Worm (Caenorhabditis elegans) whole organism, L4 larva: ENCODE data around the gene Y66D12A.30.

ENCODE experiments used
- F44E2.7 ChIP-seq: fragments of 200-800 bp; sonication (Bioruptor generic); IDR thresholded peaks from 2 replicates; pipeline ENCODE4 v2.1.2; 2022; ENCODE audit warnings: missing genetic modification characterization, missing compliant biosample characterization
- ceh-20 ChIP-seq: fragments of 200-800 bp; sonication (Bioruptor generic); IDR thresholded peaks from 2 replicates; pipeline ENCODE4 v1.3.6; 2022; ENCODE audit warnings: missing genetic modification reagents, missing genetic modification characterization, missing compliant biosample characterization
- cey-2 ChIP-seq: sonication (generic microtip); optimal IDR thresholded peaks from 3 replicates; lab custom pipeline; 2017; ENCODE audit warnings: missing genetic modification characterization, mild to moderate bottlenecking, missing compliant biosample characterization, antibody characterized with exemption, borderline replicate concordance; ENCODE audit not compliant: insufficient read depth
- duxl-1 ChIP-seq: sonication (generic microtip); optimal IDR thresholded peaks from 2 replicates; lab custom pipeline; 2016; ENCODE audit warnings: mild to moderate bottlenecking, missing genetic modification characterization, moderate library complexity, missing compliant biosample characterization; ENCODE audit not compliant: poor library complexity
- fos-1 ChIP-seq: fragments of 150-350 bp; optimal IDR thresholded peaks from 2 replicates; lab custom pipeline; 2014; ENCODE audit warnings: missing biosample characterization, missing genetic modification characterization
- gei-8 ChIP-seq: fragments of 200-800 bp; sonication (Bioruptor generic); optimal IDR thresholded peaks from 2 replicates; lab custom pipeline; 2018; ENCODE audit warnings: mild to moderate bottlenecking, missing genetic modification characterization, missing compliant biosample characterization
- hif-1 ChIP-seq, 2 experiments: sonication (generic microtip); optimal IDR thresholded peaks; 2 replicates each; lab custom pipeline; 2016 to 2017; ENCODE audit warnings: missing compliant biosample characterization in 2 of 2, missing genetic modification characterization in 2 of 2, missing genetic modification reagents in 2 of 2, missing genotype in 2 of 2, mild to moderate bottlenecking in 1 of 2
- hlh-30 ChIP-seq: sonication (generic microtip); optimal IDR thresholded peaks from 2 replicates; lab custom pipeline; 2017; ENCODE audit warnings: antibody characterized with exemption, mild to moderate bottlenecking, missing genetic modification characterization, missing compliant biosample characterization; ENCODE audit not compliant: insufficient read depth
- lir-3 ChIP-seq: sonication (generic microtip); optimal IDR thresholded peaks from 2 replicates; lab custom pipeline; 2016; ENCODE audit warnings: mild to moderate bottlenecking, missing genetic modification characterization, missing compliant biosample characterization
- madf-5 ChIP-seq, 2 experiments: fragments of 200-800 bp; sonication (Bioruptor generic); IDR thresholded peaks; 2 replicates each; pipeline ENCODE4 v1.3.6; 2022; ENCODE audit warnings: missing compliant biosample characterization in 2 of 2, missing genetic modification characterization in 2 of 2
- madf-9 ChIP-seq: fragments of 200-800 bp; sonication (Bioruptor generic); conservative IDR thresholded peaks from 2 replicates; pipeline ENCODE4 v1.3.6; 2022; ENCODE audit warnings: missing genetic modification reagents, missing genetic modification characterization, missing compliant biosample characterization
- nhr-10 ChIP-seq: fragments of 150-350 bp; optimal IDR thresholded peaks from 2 replicates; lab custom pipeline; 2014; ENCODE audit warnings: missing biosample characterization, missing genetic modification characterization
- php-3 ChIP-seq: fragments of 200-800 bp; sonication (Bioruptor generic); IDR thresholded peaks from 2 replicates; pipeline ENCODE4 v1.3.6; 2022; ENCODE audit warnings: missing genetic modification reagents, missing genetic modification characterization, missing compliant biosample characterization
- pqm-1 ChIP-seq: sonication (generic microtip); optimal IDR thresholded peaks from 2 replicates; lab custom pipeline; 2017; ENCODE audit warnings: missing biosample characterization, missing genetic modification characterization
- vab-7 ChIP-seq: fragments of 200-800 bp; sonication (Bioruptor generic); IDR thresholded peaks from 2 replicates; pipeline ENCODE4 v1.3.6; 2022; ENCODE audit warnings: missing genetic modification reagents, missing genetic modification characterization, missing compliant biosample characterization
- zfp-3 ChIP-seq: fragments of 200-800 bp; sonication (Bioruptor generic); conservative IDR thresholded peaks from 2 replicates; pipeline ENCODE4 v1.3.6; 2022; ENCODE audit warnings: missing genetic modification reagents, missing genetic modification characterization, missing compliant biosample characterization
- zip-2 ChIP-seq: fragments of 150-350 bp; optimal IDR thresholded peaks from 2 replicates; lab custom pipeline; 2014; ENCODE audit warnings: missing biosample characterization, missing genetic modification characterization

Gene Y66D12A.30

DNA sequence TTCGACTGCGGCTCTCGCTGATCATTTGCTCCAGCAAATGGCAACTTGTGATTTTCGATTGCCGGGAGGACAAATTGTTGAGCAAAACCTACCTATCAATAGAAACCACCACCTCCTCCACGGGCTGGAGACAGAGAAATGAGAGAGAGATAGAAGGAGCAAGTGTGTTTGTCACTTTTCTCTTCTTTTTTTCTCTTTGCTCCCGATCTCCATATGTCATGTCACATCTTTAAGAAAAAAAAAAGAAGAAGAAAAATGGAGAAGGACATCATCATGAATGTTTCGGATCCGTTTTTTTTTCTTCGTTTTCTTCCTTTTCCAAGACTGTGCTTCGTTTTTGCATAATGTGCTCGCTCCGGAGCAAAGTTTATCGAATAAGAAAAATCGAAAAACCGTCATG, 51.1 kb downstream of the Y66D12A.30 start (continued):
- no peak for TF ChIP-seq madf-9 (GFP tag; lab: Robert Waterston, UW)
- no peak for TF ChIP-seq fos-1
- no peak for TF ChIP-seq F44E2.7 (GFP tag; lab: Robert Waterston, UW)
- TF ChIP-seq hif-1 (tag; optimal IDR thresholded peaks at IDR 0.05; lab: Kevin White, UChicago) = no peak
- TF ChIP-seq hlh-30 (tag; lab: Kevin White, UChicago) = peak; percentile 20
- no peak for TF ChIP-seq zip-2 (tag; lab: Kevin White, UChicago)
- TF ChIP-seq cey-2 (tag; lab: Kevin White, UChicago) = no peak
- no peak for TF ChIP-seq duxl-1
- TF ChIP-seq zfp-3 = no peak
- TF ChIP-seq php-3 (GFP tag; lab: Robert Waterston, UW) = no peak
- TF ChIP-seq madf-5 (GFP tag; IDR thresholded peaks at IDR 0.05; lab: Robert Waterston, UW) = no peak
- no peak for TF ChIP-seq pqm-1 (tag; lab: Kevin White, UChicago)
- no peak for TF ChIP-seq nhr-10
- no peak for TF ChIP-seq vab-7 (GFP tag; lab: Robert Waterston, UW)
- TF ChIP-seq lir-3 (tag; lab: Kevin White, UChicago) = no peak
- TF ChIP-seq gei-8 (GFP tag; lab: Kevin White, UChicago) = no peak
- TF ChIP-seq ceh-20 (GFP tag; lab: Robert Waterston, UW) = no peak
